Worm (Caenorhabditis elegans) whole organism, young adult: ENCODE data around the gene F12E12.2.

ENCODE experiments used
- B0019.2 ChIP-seq: fragments of 200-800 bp; sonication (Bioruptor generic); conservative IDR thresholded peaks from 2 replicates; pipeline ENCODE4 v1.3.6; 2022; ENCODE audit warnings: missing genetic modification reagents, missing genetic modification characterization, missing compliant biosample characterization
- F10E7.11 ChIP-seq: sonication (generic microtip); optimal IDR thresholded peaks from 2 replicates; lab custom pipeline; 2017; ENCODE audit warnings: mild to moderate bottlenecking, missing genetic modification characterization, moderate library complexity, missing compliant biosample characterization
- ama-1 ChIP-seq, 3 experiments: fragments of 150-350 bp in 1 of 3; sonication (generic microtip) in 2 of 3; optimal IDR thresholded peaks; 2 replicates each; lab custom pipeline; 2014 to 2018; ENCODE audit warnings: missing biosample characterization in 2 of 3, missing genetic modification characterization in 2 of 3, missing genetic modification reagents in 2 of 3
- aptf-2 ChIP-seq: fragments of 200-800 bp; sonication (Bioruptor generic); conservative IDR thresholded peaks from 2 replicates; pipeline ENCODE4 v1.3.6; 2022; ENCODE audit warnings: missing genetic modification reagents, missing genetic modification characterization, missing compliant biosample characterization
- athp-1 ChIP-seq: sonication (generic microtip); optimal IDR thresholded peaks from 2 replicates; lab custom pipeline; 2017; ENCODE audit warnings: mild to moderate bottlenecking, missing genetic modification characterization, missing compliant biosample characterization
- cebp-1 ChIP-seq, 2 experiments: fragments of 200-800 bp in 1 of 2; sonication (Bioruptor generic) in 1 of 2; sonication (generic microtip) in 1 of 2; IDR thresholded peaks in 1 of 2; optimal IDR thresholded peaks in 1 of 2; 2 replicates each; pipeline versions ENCODE4 v1.3.6 to Lab custom; 2017 to 2022; ENCODE audit warnings: missing compliant biosample characterization in 2 of 2, missing genetic modification characterization in 2 of 2, mild to moderate bottlenecking in 1 of 2, missing genetic modification reagents in 1 of 2, moderate library complexity in 1 of 2
- ceh-40 ChIP-seq: fragments of 200-800 bp; sonication (Bioruptor generic); IDR thresholded peaks from 2 replicates; pipeline ENCODE4 v1.3.6; 2022; ENCODE audit warnings: missing genetic modification characterization, missing compliant biosample characterization
- fkh-3 ChIP-seq: sonication (generic microtip); optimal IDR thresholded peaks from 2 replicates; lab custom pipeline; 2016; ENCODE audit warnings: mild to moderate bottlenecking, missing genetic modification characterization, missing compliant biosample characterization
- gei-17 ChIP-seq: fragments of 200-800 bp; sonication (Bioruptor generic); optimal IDR thresholded peaks from 2 replicates; lab custom pipeline; 2018; ENCODE audit warnings: mild to moderate bottlenecking, missing genetic modification characterization, missing compliant biosample characterization
- nfya-1 ChIP-seq: sonication (generic microtip); optimal IDR thresholded peaks from 2 replicates; lab custom pipeline; 2017; ENCODE audit warnings: antibody characterized with exemption, missing compliant biosample characterization, missing genetic modification characterization, borderline replicate concordance; ENCODE audit not compliant: insufficient read depth
- nhr-80 ChIP-seq: sonication (generic microtip); optimal IDR thresholded peaks from 2 replicates; lab custom pipeline; 2016; ENCODE audit warnings: missing genetic modification characterization, missing compliant biosample characterization
- pbrm-1 ChIP-seq: fragments of 200-800 bp; sonication (Bioruptor generic); IDR thresholded peaks from 2 replicates; pipeline ENCODE4 v1.3.6; 2022; ENCODE audit warnings: missing genetic modification reagents, missing genetic modification characterization, missing compliant biosample characterization
- snpc-4 ChIP-seq, 5 experiments: fragments of 150-350 bp in 1 of 5; sonication (generic microtip) in 4 of 5; optimal IDR thresholded peaks; 2 replicates each; lab custom pipeline; 2014 to 2018; ENCODE audit warnings: missing genetic modification characterization in 5 of 5, missing biosample characterization in 3 of 5, antibody characterized with exemption in 2 of 5, mild to moderate bottlenecking in 2 of 5, missing compliant biosample characterization in 2 of 5, missing genotype in 2 of 5, moderate library complexity in 2 of 5, missing genetic modification reagents in 1 of 5
- ztf-26 ChIP-seq: sonication (generic microtip); optimal IDR thresholded peaks from 2 replicates; lab custom pipeline; 2017; ENCODE audit warnings: missing genetic modification characterization, missing compliant biosample characterization

ce11 chrII:3785756-3786155 lies 46.0 kb downstream of the F12E12.2 start:
- TF ChIP-seq nhr-80 (tag; lab: Kevin White, UChicago) (no peak), snpc-4 (GFP tag; optimal IDR thresholded peaks at IDR 0.05; lab: Kevin White, UChicago) (no peak), snpc-4 (tag; optimal IDR thresholded peaks at IDR 0.05; lab: Kevin White, UChicago) (no peak), F10E7.11 (tag; lab: Kevin White, UChicago) (no peak), pbrm-1 (GFP tag; lab: Robert Waterston, UW) (no peak), B0019.2 (GFP tag; lab: Robert Waterston, UW) (no peak), aptf-2 (GFP tag; lab: Robert Waterston, UW) (no peak), gei-17 (GFP tag; lab: Kevin White, UChicago) (no peak), fkh-3 (tag; lab: Kevin White, UChicago) (no peak), ama-1 (optimal IDR thresholded peaks at IDR 0.05; lab: Kevin White, UChicago) (no peak), ama-1 (GFP tag; optimal IDR thresholded peaks at IDR 0.05; lab: Kevin White, UChicago) (no peak), athp-1 (tag; lab: Kevin White, UChicago) (no peak), cebp-1 (GFP tag; IDR thresholded peaks at IDR 0.05; lab: Robert Waterston, UW) (no peak), cebp-1 (tag; optimal IDR thresholded peaks at IDR 0.05; lab: Kevin White, UChicago) (no peak), ceh-40 (no peak), nfya-1 (tag; lab: Kevin White, UChicago) (no peak), ztf-26 (tag; lab: Kevin White, UChicago) (no peak)
